Fruit fly (Drosophila melanogaster) whole organism, embryonic: Measurements from ENCODE around the gene CG1785.

Experiments
- ATbp ChIP-seq: fragments of 200-800 bp; sonication (Bioruptor generic); optimal IDR thresholded peaks from 2 replicates; lab custom pipeline; 2017; ENCODE audit warnings: missing biosample characterization, mild to moderate bottlenecking, missing genetic modification characterization, missing genetic modification reagents
- Bgb ChIP-seq: fragments of 200-800 bp; sonication (Bioruptor generic); IDR thresholded peaks from 2 replicates; pipeline ENCODE4 v1.3.6; 2022; ENCODE audit warnings: missing biosample characterization, missing genetic modification characterization; ENCODE audit not compliant: partially characterized antibody
- BtbVII ChIP-seq: fragments of 200-800 bp; sonication (Bioruptor generic); optimal IDR thresholded peaks from 3 replicates; lab custom pipeline; 2017; ENCODE audit warnings: missing biosample characterization, mild to moderate bottlenecking, missing genetic modification characterization
- CG1024 ChIP-seq: fragments of 200-800 bp; sonication (Bioruptor generic); IDR thresholded peaks from 2 replicates; pipeline ENCODE4 v1.3.6; 2022; ENCODE audit warnings: missing biosample characterization, missing genetic modification characterization
- CG12391 ChIP-seq: fragments of 200-800 bp; sonication (Bioruptor generic); optimal IDR thresholded peaks from 3 replicates; lab custom pipeline; 2018; ENCODE audit warnings: missing biosample characterization, mild to moderate bottlenecking, missing genetic modification characterization, moderate library complexity
- CG13287 ChIP-seq: fragments of 200-800 bp; sonication (Bioruptor generic); IDR thresholded peaks from 2 replicates; pipeline ENCODE4 v1.3.6; 2022; ENCODE audit warnings: missing biosample characterization, missing genetic modification characterization; ENCODE audit not compliant: partially characterized antibody
- CG15479 ChIP-seq: fragments of 200-800 bp; sonication (Bioruptor generic); optimal IDR thresholded peaks from 3 replicates; lab custom pipeline; 2019; ENCODE audit warnings: missing biosample characterization, mild to moderate bottlenecking, missing genetic modification characterization, moderate library complexity
- CG17361 ChIP-seq: fragments of 200-800 bp; sonication (Bioruptor generic); IDR thresholded peaks from 3 replicates; pipeline ENCODE4 v1.3.6; 2022; ENCODE audit warnings: missing biosample characterization, missing genetic modification characterization
- CG2116 ChIP-seq: fragments of 200-800 bp; sonication (Bioruptor generic); optimal IDR thresholded peaks from 3 replicates; lab custom pipeline; 2018; ENCODE audit warnings: missing biosample characterization, mild to moderate bottlenecking, missing genetic modification characterization
- CG32772 ChIP-seq: fragments of 200-800 bp; sonication (Bioruptor generic); IDR thresholded peaks from 2 replicates; pipeline ENCODE4 v1.3.6; 2022; ENCODE audit warnings: missing biosample characterization, missing genetic modification characterization
- CG3281 ChIP-seq: fragments of 200-800 bp; sonication (Bioruptor generic); optimal IDR thresholded peaks from 3 replicates; lab custom pipeline; 2017; ENCODE audit warnings: missing biosample characterization, mild to moderate bottlenecking, missing genetic modification characterization
- CG33557 ChIP-seq: fragments of 200-800 bp; sonication (Bioruptor generic); optimal IDR thresholded peaks from 2 replicates; lab custom pipeline; 2019; ENCODE audit warnings: missing biosample characterization, mild to moderate bottlenecking, missing genetic modification characterization, moderate library complexity
- CG3407 ChIP-seq: fragments of 200-800 bp; sonication (Bioruptor generic); optimal IDR thresholded peaks from 2 replicates; lab custom pipeline; 2018; ENCODE audit warnings: missing biosample characterization, mild to moderate bottlenecking, missing genetic modification characterization
- CG34422 ChIP-seq: fragments of 200-800 bp; sonication (Bioruptor generic); IDR thresholded peaks from 3 replicates; pipeline ENCODE4 v1.3.6; 2022; ENCODE audit warnings: missing biosample characterization, missing genetic modification characterization
- CG3995 ChIP-seq: fragments of 200-800 bp; sonication (Bioruptor generic); optimal IDR thresholded peaks from 3 replicates; lab custom pipeline; 2016; ENCODE audit warnings: missing biosample characterization, missing genetic modification characterization
- CG6654 ChIP-seq: fragments of 200-800 bp; sonication (Bioruptor generic); optimal IDR thresholded peaks from 2 replicates; lab custom pipeline; 2017; ENCODE audit warnings: missing biosample characterization, mild to moderate bottlenecking, missing genetic modification characterization
- CG7556 ChIP-seq: fragments of 200-800 bp; sonication (Bioruptor generic); optimal IDR thresholded peaks from 2 replicates; lab custom pipeline; 2017; ENCODE audit warnings: missing biosample characterization, mild to moderate bottlenecking, missing genetic modification characterization
- CG8281 ChIP-seq: fragments of 200-800 bp; sonication (Bioruptor generic); optimal IDR thresholded peaks from 2 replicates; lab custom pipeline; 2018; ENCODE audit warnings: missing biosample characterization, mild to moderate bottlenecking, missing genetic modification characterization, moderate library complexity
- CG9727 ChIP-seq: fragments of 200-800 bp; sonication (Bioruptor generic); optimal IDR thresholded peaks from 3 replicates; lab custom pipeline; 2017; ENCODE audit warnings: missing biosample characterization, mild to moderate bottlenecking, missing genetic modification characterization
- CTCF ChIP-seq: fragments of 200-800 bp; sonication (Bioruptor generic); optimal IDR thresholded peaks from 2 replicates; lab custom pipeline; 2017; ENCODE audit warnings: missing biosample characterization, mild to moderate bottlenecking, missing genetic modification characterization, moderate library complexity
- Chrac-16 ChIP-seq: fragments of 200-800 bp; sonication (Bioruptor generic); optimal IDR thresholded peaks from 3 replicates; lab custom pipeline; 2016; ENCODE audit warnings: missing biosample characterization, missing genetic modification characterization
- Dip3 ChIP-seq: fragments of 200-800 bp; sonication (Bioruptor generic); optimal IDR thresholded peaks from 3 replicates; lab custom pipeline; 2016; ENCODE audit warnings: missing biosample characterization, missing genetic modification characterization
- Ets65A ChIP-seq: fragments of 200-800 bp; sonication (Bioruptor generic); peaks from one replicate; lab custom pipeline; 2016; ENCODE audit warnings: missing biosample characterization, missing genetic modification characterization
- Fer2 ChIP-seq: fragments of 200-800 bp; sonication (Bioruptor generic); optimal IDR thresholded peaks from 2 replicates; lab custom pipeline; 2018; ENCODE audit warnings: missing biosample characterization, mild to moderate bottlenecking, missing genetic modification characterization, moderate library complexity
- HmgD ChIP-seq: fragments of 200-800 bp; sonication (Bioruptor generic); optimal IDR thresholded peaks from 3 replicates; lab custom pipeline; 2016; ENCODE audit warnings: missing biosample characterization, missing genetic modification characterization
- Hr3 ChIP-seq: fragments of 200-800 bp; sonication (Bioruptor generic); optimal IDR thresholded peaks from 3 replicates; lab custom pipeline; 2016; ENCODE audit warnings: missing biosample characterization, missing genetic modification characterization
- Oaz ChIP-seq: fragments of 200-800 bp; sonication (Bioruptor generic); IDR thresholded peaks from 2 replicates; pipeline ENCODE4 v1.3.6; 2022; ENCODE audit warnings: missing biosample characterization, missing genetic modification characterization
- Oli ChIP-seq: fragments of 200-800 bp; sonication (Bioruptor generic); optimal IDR thresholded peaks from 2 replicates; lab custom pipeline; 2018; ENCODE audit warnings: missing biosample characterization, mild to moderate bottlenecking, missing genetic modification characterization, moderate library complexity
- Optix ChIP-seq: fragments of 200-800 bp; sonication (Bioruptor generic); IDR thresholded peaks from 3 replicates; pipeline ENCODE4 v1.3.6; 2022; ENCODE audit warnings: missing biosample characterization, missing genetic modification characterization
- Usf ChIP-seq: fragments of 200-800 bp; sonication (Bioruptor generic); optimal IDR thresholded peaks from 2 replicates; lab custom pipeline; 2017; ENCODE audit warnings: missing genotype, missing biosample characterization, missing genetic modification characterization
- ac ChIP-seq: fragments of 200-800 bp; sonication (Bioruptor generic); optimal IDR thresholded peaks from 3 replicates; lab custom pipeline; 2017; ENCODE audit warnings: missing biosample characterization, mild to moderate bottlenecking, missing genetic modification characterization
- bab2 ChIP-seq: fragments of 200-800 bp; sonication (Bioruptor generic); optimal IDR thresholded peaks from 2 replicates; lab custom pipeline; 2016; ENCODE audit warnings: missing biosample characterization, missing genetic modification characterization
- cwo ChIP-seq: fragments of 200-800 bp; sonication (Bioruptor generic); optimal IDR thresholded peaks from 3 replicates; lab custom pipeline; 2017; ENCODE audit warnings: missing biosample characterization, missing genetic modification characterization, mild to moderate bottlenecking, moderate library complexity, missing genetic modification reagents
- dimm ChIP-seq: fragments of 200-800 bp; sonication (Bioruptor generic); IDR thresholded peaks from 2 replicates; pipeline ENCODE4 v1.3.6; 2022; ENCODE audit warnings: missing biosample characterization, missing genetic modification characterization
- dm ChIP-seq: fragments of 200-800 bp; sonication (Bioruptor generic); optimal IDR thresholded peaks from 3 replicates; lab custom pipeline; 2016; ENCODE audit warnings: missing biosample characterization, missing genetic modification characterization
- eve ChIP-seq, 2 experiments: fragments of >200 bp; optimal IDR thresholded peaks; 2 replicates each; lab custom pipeline; 2017; ENCODE audit warnings: missing biosample characterization in 2 of 2, missing genetic modification characterization in 2 of 2
- fd64A ChIP-seq: fragments of 200-800 bp; sonication (Bioruptor generic); optimal IDR thresholded peaks from 3 replicates; lab custom pipeline; 2018; ENCODE audit warnings: missing biosample characterization, mild to moderate bottlenecking, missing genetic modification characterization
- fd96Cb ChIP-seq: fragments of 200-800 bp; sonication (Bioruptor generic); optimal IDR thresholded peaks from 2 replicates; lab custom pipeline; 2018; ENCODE audit warnings: missing biosample characterization, mild to moderate bottlenecking, missing genetic modification characterization, moderate library complexity
- luna ChIP-seq: fragments of 200-800 bp; sonication (Bioruptor generic); optimal IDR thresholded peaks from 2 replicates; lab custom pipeline; 2016; ENCODE audit warnings: missing biosample characterization, missing genetic modification characterization
- nerfin-2 ChIP-seq: fragments of 200-800 bp; sonication (Bioruptor generic); IDR thresholded peaks from 2 replicates; pipeline ENCODE4 v1.3.6; 2022; ENCODE audit warnings: missing biosample characterization, missing genetic modification characterization; ENCODE audit not compliant: partially characterized antibody
- p53 ChIP-seq: fragments of 200-800 bp; sonication (Bioruptor generic); optimal IDR thresholded peaks from 2 replicates; lab custom pipeline; 2016; ENCODE audit warnings: missing biosample characterization, missing genetic modification characterization
- prd ChIP-seq, 3 experiments: fragments of >200 bp in 2 of 3; fragments of 200-800 bp in 1 of 3; sonication (Bioruptor generic) in 1 of 3; optimal IDR thresholded peaks in 2 of 3; IDR thresholded peaks in 1 of 3; 2 replicates in 2 of 3; 3 replicates in 1 of 3; pipeline versions ENCODE4 v1.3.6 to Lab custom; 2017 to 2022; ENCODE audit warnings: missing biosample characterization in 1 of 3, missing genetic modification characterization in 1 of 3
- repo ChIP-seq: fragments of 200-800 bp; sonication (Bioruptor generic); optimal IDR thresholded peaks from 2 replicates; lab custom pipeline; 2016; ENCODE audit warnings: missing biosample characterization, missing genetic modification characterization
- rib ChIP-seq: fragments of 200-800 bp; sonication (Bioruptor generic); IDR thresholded peaks from 2 replicates; pipeline ENCODE4 v1.3.6; 2022; ENCODE audit warnings: missing biosample characterization, missing genetic modification characterization
- salm ChIP-seq: fragments of 200-800 bp; sonication (Bioruptor generic); optimal IDR thresholded peaks from 2 replicates; lab custom pipeline; 2018; ENCODE audit warnings: missing biosample characterization, mild to moderate bottlenecking, missing genetic modification characterization
- sens ChIP-seq: fragments of 200-800 bp; sonication (Bioruptor generic); peaks from one replicate; lab custom pipeline; 2016; ENCODE audit warnings: missing biosample characterization, missing genetic modification characterization
- stc ChIP-seq: fragments of 200-800 bp; sonication (Bioruptor generic); IDR thresholded peaks from 2 replicates; pipeline ENCODE4 v1.3.6; 2022; ENCODE audit warnings: missing biosample characterization, missing genetic modification characterization
- sug ChIP-seq: fragments of 200-800 bp; optimal IDR thresholded peaks from 2 replicates; lab custom pipeline; 2019; ENCODE audit warnings: missing biosample characterization, mild to moderate bottlenecking, missing genetic modification characterization, moderate library complexity
- trh ChIP-seq: fragments of 200-800 bp; sonication (Bioruptor generic); optimal IDR thresholded peaks from 2 replicates; lab custom pipeline; 2016; ENCODE audit warnings: missing biosample characterization, missing genetic modification characterization
- unpg ChIP-seq: fragments of 200-800 bp; sonication (Bioruptor generic); optimal IDR thresholded peaks from 3 replicates; lab custom pipeline; 2018; ENCODE audit warnings: missing biosample characterization, mild to moderate bottlenecking, missing genetic modification characterization, moderate library complexity

Gene CG1785

DNA sequence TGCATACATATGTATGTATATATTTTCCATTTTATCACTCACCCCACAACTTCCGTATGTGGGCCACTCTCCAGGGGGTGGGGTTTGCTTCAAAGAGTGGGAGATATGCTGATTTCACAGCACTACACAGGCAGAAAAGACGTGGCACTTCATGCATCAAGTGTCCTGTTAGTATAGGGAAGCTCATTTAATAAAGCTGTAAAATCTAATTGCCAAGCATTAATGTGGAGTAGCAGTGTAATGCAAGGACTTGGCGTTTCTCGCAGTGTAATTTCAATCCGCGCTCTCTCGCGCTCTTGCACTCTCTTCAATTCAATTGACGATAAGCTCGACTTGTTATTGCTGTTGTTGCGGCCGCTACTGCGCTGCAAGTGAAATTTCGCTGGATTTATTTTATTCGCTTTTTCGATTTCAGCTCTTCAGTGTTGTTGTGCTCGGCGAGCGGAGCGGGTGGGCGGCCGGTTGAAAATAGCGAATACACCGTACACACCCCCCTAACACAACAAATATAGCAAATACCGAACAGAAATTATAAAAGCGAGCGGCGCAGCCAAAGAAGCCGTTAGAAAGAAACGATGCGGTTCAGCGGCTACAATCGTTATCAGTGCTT is 5.4 kb upstream of the CG1785 start, which contains the start of gene Hexo2 (continued):
- TF ChIP-seq CG32772 (GFP tag; lab: Robert Waterston, UW), result peak; percentile 97
- TF ChIP-seq CG2116 (GFP tag; lab: Kevin White, UChicago), result peak; percentile 37
- TF ChIP-seq Fer2 (tag; lab: Kevin White, UChicago), result peak; percentile 58
- peak; percentile 95 for TF ChIP-seq fd96Cb (tag; lab: Kevin White, UChicago)
- TF ChIP-seq CG33557, result peak; percentile 46
- TF ChIP-seq CG3995 (GFP tag; lab: Kevin White, UChicago), result peak; percentile 34
- peak; percentile 63 for TF ChIP-seq Usf
- no peak for TF ChIP-seq CG15479 (GFP tag; lab: Kevin White, UChicago)
- peak; percentile 95 for TF ChIP-seq dimm (GFP tag; lab: Robert Waterston, UW)
- TF ChIP-seq luna (GFP tag; lab: Kevin White, UChicago), result peak; percentile 78
- TF ChIP-seq Bgb (GFP tag; lab: Robert Waterston, UW), result no peak
- TF ChIP-seq trh (GFP tag; lab: Kevin White, UChicago), result peak; percentile 72
- TF ChIP-seq unpg (GFP tag; lab: Kevin White, UChicago), result peak; percentile 92
- peak; percentile 77 for TF ChIP-seq BtbVII (GFP tag; lab: Kevin White, UChicago)
- no peak for TF ChIP-seq CG13287 (GFP tag; lab: Robert Waterston, UW)
- TF ChIP-seq CG6654 (GFP tag; lab: Kevin White, UChicago), result peak; percentile 79
- TF ChIP-seq eve (GFP tag; optimal IDR thresholded peaks at IDR 0.05; lab: Kevin White, UChicago), result no peak
- TF ChIP-seq bab2 (GFP tag; lab: Kevin White, UChicago), result peak; percentile 92
- peak; percentile 71 for TF ChIP-seq cwo (GFP tag; lab: Kevin White, UChicago)
- TF ChIP-seq Ets65A (GFP tag; lab: Kevin White, UChicago), result peak; percentile 99
- TF ChIP-seq stc (GFP tag; lab: Robert Waterston, UW), result peak; percentile 96
- TF ChIP-seq CG1024 (GFP tag; lab: Robert Waterston, UW), result peak; percentile 95
- no peak for TF ChIP-seq prd (optimal IDR thresholded peaks at IDR 0.05; lab: Kevin White, UChicago)
- peak; percentile 97 for TF ChIP-seq prd (GFP tag; IDR thresholded peaks at IDR 0.05; lab: Robert Waterston, UW)
- peak; percentile 78 for TF ChIP-seq rib (GFP tag; lab: Robert Waterston, UW)
- TF ChIP-seq Dip3 (GFP tag; lab: Kevin White, UChicago), result peak; percentile 72
- TF ChIP-seq Optix (GFP tag; lab: Robert Waterston, UW), result peak; percentile 97
- peak; percentile 91 for TF ChIP-seq CG17361
- peak; percentile 92 for TF ChIP-seq Hr3 (GFP tag; lab: Kevin White, UChicago)
- TF ChIP-seq ac (GFP tag; lab: Kevin White, UChicago), result peak; percentile 54
- TF ChIP-seq CG9727 (GFP tag; lab: Kevin White, UChicago), result peak; percentile 85
- TF ChIP-seq dm (GFP tag; lab: Kevin White, UChicago), result peak; percentile 82
- peak; percentile 90 for TF ChIP-seq CG12391 (tag; lab: Kevin White, UChicago)
- peak; percentile 65 for TF ChIP-seq sug (tag; lab: Kevin White, UChicago)
- peak; percentile 91 for TF ChIP-seq Oaz
- peak; percentile 97 for TF ChIP-seq CG34422 (GFP tag; lab: Robert Waterston, UW)
- TF ChIP-seq sens (GFP tag; lab: Kevin White, UChicago), result peak; percentile 99
- peak; percentile 91 for TF ChIP-seq CG3407
- peak; percentile 87 for TF ChIP-seq CG7556 (GFP tag; lab: Kevin White, UChicago)
- peak; percentile 50 for TF ChIP-seq CTCF (GFP tag; lab: Kevin White, UChicago)
- peak; percentile 85 for TF ChIP-seq HmgD
- TF ChIP-seq CG3281 (GFP tag; lab: Kevin White, UChicago), result peak; percentile 73
- TF ChIP-seq p53 (GFP tag; lab: Kevin White, UChicago), result peak; percentile 82
- TF ChIP-seq Chrac-16, result peak; percentile 91
- peak; percentile 94 for TF ChIP-seq Oli (tag; lab: Kevin White, UChicago)
- TF ChIP-seq fd64A (GFP tag; lab: Kevin White, UChicago), result peak; percentile 91
- peak; percentile 81 for TF ChIP-seq CG8281 (tag; lab: Kevin White, UChicago)
- no peak for TF ChIP-seq nerfin-2
- TF ChIP-seq ATbp (GFP tag; lab: Kevin White, UChicago), result peak; percentile 97
- peak; percentile 83 for TF ChIP-seq salm
- TF ChIP-seq repo (GFP tag; lab: Kevin White, UChicago), result peak; percentile 93
